Fruit fly (Drosophila melanogaster) whole organism, embryonic: ENCODE data around the gene CG7387.
A peak's percentile ranks its signal among the peaks of the same experiment; 100 is the strongest.

ENCODE experiments used
- Atf3 ChIP-seq: fragments of 200-800 bp; sonication (Bioruptor generic); optimal IDR thresholded peaks from 3 replicates; lab custom pipeline; 2016; ENCODE audit warnings: missing biosample characterization, missing genetic modification characterization
- B-H1 ChIP-seq: fragments of 200-800 bp; sonication (Bioruptor generic); IDR thresholded peaks from 3 replicates; pipeline ENCODE4 v1.3.6; 2022; ENCODE audit warnings: missing biosample characterization, missing genetic modification characterization
- Bteb2 ChIP-seq: fragments of 200-800 bp; sonication (Bioruptor generic); optimal IDR thresholded peaks from 2 replicates; lab custom pipeline; 2016; ENCODE audit warnings: missing biosample characterization, missing genetic modification characterization
- CG10147 ChIP-seq: fragments of 200-800 bp; sonication (Bioruptor generic); optimal IDR thresholded peaks from 2 replicates; lab custom pipeline; 2019; ENCODE audit warnings: missing biosample characterization, mild to moderate bottlenecking, missing genetic modification characterization, moderate library complexity
- CG12769 ChIP-seq: fragments of 200-800 bp; sonication (Bioruptor generic); optimal IDR thresholded peaks from 2 replicates; lab custom pipeline; 2019; ENCODE audit warnings: missing biosample characterization, mild to moderate bottlenecking, missing genetic modification characterization, moderate library complexity
- CG12942 ChIP-seq: fragments of 200-800 bp; sonication (Bioruptor generic); optimal IDR thresholded peaks from 3 replicates; lab custom pipeline; 2016; ENCODE audit warnings: missing biosample characterization, missing genetic modification characterization
- CG14050 ChIP-seq: fragments of 200-800 bp; sonication (Bioruptor generic); IDR thresholded peaks from 3 replicates; pipeline ENCODE4 v1.3.6; 2022; ENCODE audit warnings: missing biosample characterization, missing genetic modification characterization
- CG14710 ChIP-seq: fragments of 200-800 bp; sonication (Bioruptor generic); optimal IDR thresholded peaks from 3 replicates; lab custom pipeline; 2019; ENCODE audit warnings: missing biosample characterization, mild to moderate bottlenecking, missing genetic modification characterization, moderate library complexity
- CG14860 ChIP-seq: fragments of 200-800 bp; sonication (Bioruptor generic); IDR thresholded peaks from 3 replicates; pipeline ENCODE4 v1.3.6; 2022; ENCODE audit warnings: missing biosample characterization, missing genetic modification characterization; ENCODE audit not compliant: partially characterized antibody
- CG15269 ChIP-seq: fragments of 200-800 bp; sonication (Bioruptor generic); optimal IDR thresholded peaks from 2 replicates; lab custom pipeline; 2018; ENCODE audit warnings: missing biosample characterization, mild to moderate bottlenecking, missing genetic modification characterization, moderate library complexity
- CG15601 ChIP-seq: fragments of 200-800 bp; sonication (Bioruptor generic); optimal IDR thresholded peaks from 3 replicates; lab custom pipeline; 2019; ENCODE audit warnings: missing biosample characterization, mild to moderate bottlenecking, missing genetic modification characterization, moderate library complexity
- CG1647 ChIP-seq: fragments of 200-800 bp; sonication (Bioruptor generic); optimal IDR thresholded peaks from 3 replicates; lab custom pipeline; 2016; ENCODE audit warnings: missing biosample characterization, missing genetic modification characterization
- CG32532 ChIP-seq: fragments of 200-800 bp; sonication (Bioruptor generic); IDR thresholded peaks from 2 replicates; pipeline ENCODE4 v1.3.6; 2022; ENCODE audit warnings: missing biosample characterization, missing genetic modification characterization
- CG4328 ChIP-seq: fragments of 200-800 bp; sonication (Bioruptor generic); optimal IDR thresholded peaks from 3 replicates; lab custom pipeline; 2017; ENCODE audit warnings: missing biosample characterization, missing genetic modification reagents, missing genetic modification characterization
- CG4424 ChIP-seq: fragments of 200-800 bp; sonication (Bioruptor generic); optimal IDR thresholded peaks from 3 replicates; lab custom pipeline; 2016; ENCODE audit warnings: missing biosample characterization, missing genetic modification characterization
- CG4854 ChIP-seq: fragments of 200-800 bp; sonication (Bioruptor generic); optimal IDR thresholded peaks from 2 replicates; lab custom pipeline; 2016; ENCODE audit warnings: missing biosample characterization, missing genetic modification characterization, inconsistent platforms
- CG7928 ChIP-seq: fragments of 200-800 bp; sonication (Bioruptor generic); optimal IDR thresholded peaks from 2 replicates; lab custom pipeline; 2017; ENCODE audit warnings: missing biosample characterization, mild to moderate bottlenecking, missing genetic modification characterization
- CG9437 ChIP-seq: fragments of 200-800 bp; sonication (Bioruptor generic); optimal IDR thresholded peaks from 2 replicates; lab custom pipeline; 2018; ENCODE audit warnings: missing biosample characterization, mild to moderate bottlenecking, missing genetic modification characterization
- Drgx ChIP-seq: fragments of 200-800 bp; sonication (Bioruptor generic); IDR thresholded peaks from 2 replicates; pipeline ENCODE4 v1.3.6; 2022; ENCODE audit warnings: missing biosample characterization, missing genetic modification characterization
- Ets65A ChIP-seq: fragments of 200-800 bp; sonication (Bioruptor generic); peaks from one replicate; lab custom pipeline; 2016; ENCODE audit warnings: missing biosample characterization, missing genetic modification characterization
- Fer2 ChIP-seq: fragments of 200-800 bp; sonication (Bioruptor generic); optimal IDR thresholded peaks from 2 replicates; lab custom pipeline; 2018; ENCODE audit warnings: missing biosample characterization, mild to moderate bottlenecking, missing genetic modification characterization, moderate library complexity
- Hr3 ChIP-seq: fragments of 200-800 bp; sonication (Bioruptor generic); optimal IDR thresholded peaks from 3 replicates; lab custom pipeline; 2016; ENCODE audit warnings: missing biosample characterization, missing genetic modification characterization
- Med ChIP-seq: fragments of 200-800 bp; sonication (Bioruptor generic); peaks from one replicate; lab custom pipeline; 2016; ENCODE audit warnings: missing biosample characterization, missing genetic modification characterization, mild to moderate bottlenecking, inconsistent platforms, moderate library complexity
- Nf-YC ChIP-seq: fragments of 200-800 bp; optimal IDR thresholded peaks from 3 replicates; lab custom pipeline; 2019; ENCODE audit warnings: missing biosample characterization, mild to moderate bottlenecking, missing genetic modification characterization, moderate library complexity
- Optix ChIP-seq: fragments of 200-800 bp; sonication (Bioruptor generic); IDR thresholded peaks from 3 replicates; pipeline ENCODE4 v1.3.6; 2022; ENCODE audit warnings: missing biosample characterization, missing genetic modification characterization
- Pdp1 ChIP-seq, 2 experiments: fragments of 200-800 bp; sonication (Bioruptor generic); optimal IDR thresholded peaks; 3 replicates each; lab custom pipeline; 2016; ENCODE audit warnings: missing biosample characterization in 2 of 2, missing genetic modification characterization in 2 of 2, mild to moderate bottlenecking in 1 of 2, moderate library complexity in 1 of 2
- crp ChIP-seq, 2 experiments: fragments of 200-800 bp; sonication (Bioruptor generic); optimal IDR thresholded peaks; 2 replicates in 1 of 2; 3 replicates in 1 of 2; lab custom pipeline; 2017; ENCODE audit warnings: missing biosample characterization in 2 of 2, missing genetic modification characterization in 2 of 2, mild to moderate bottlenecking in 1 of 2, moderate library complexity in 1 of 2
- dmrt11E ChIP-seq: fragments of 200-800 bp; sonication (Bioruptor generic); optimal IDR thresholded peaks from 3 replicates; lab custom pipeline; 2018; ENCODE audit warnings: missing biosample characterization, mild to moderate bottlenecking, missing genetic modification characterization, moderate library complexity
- dysf ChIP-seq: fragments of 200-800 bp; sonication (Bioruptor generic); IDR thresholded peaks from 3 replicates; pipeline ENCODE4 v1.3.6; 2022; ENCODE audit warnings: missing biosample characterization, missing genetic modification characterization
- grau ChIP-seq: fragments of 200-800 bp; optimal IDR thresholded peaks from 3 replicates; lab custom pipeline; 2019; ENCODE audit warnings: missing biosample characterization, mild to moderate bottlenecking, missing genetic modification characterization, moderate library complexity
- hkb ChIP-seq, 2 experiments: fragments of 200-800 bp in 1 of 2; fragments of >200 bp in 1 of 2; sonication (Bioruptor generic) in 1 of 2; IDR thresholded peaks in 1 of 2; optimal IDR thresholded peaks in 1 of 2; 2 replicates each; pipeline versions ENCODE4 v1.3.6 to Lab custom; 2017 to 2022; ENCODE audit warnings: missing biosample characterization in 1 of 2, missing genetic modification characterization in 1 of 2
- mld ChIP-seq: fragments of 200-800 bp; sonication (Bioruptor generic); IDR thresholded peaks from 3 replicates; pipeline ENCODE4 v1.3.6; 2022; ENCODE audit warnings: missing biosample characterization, missing genetic modification characterization; ENCODE audit not compliant: partially characterized antibody
- nerfin-2 ChIP-seq: fragments of 200-800 bp; sonication (Bioruptor generic); IDR thresholded peaks from 2 replicates; pipeline ENCODE4 v1.3.6; 2022; ENCODE audit warnings: missing biosample characterization, missing genetic modification characterization; ENCODE audit not compliant: partially characterized antibody
- row ChIP-seq: fragments of 200-800 bp; sonication (Bioruptor generic); IDR thresholded peaks from 3 replicates; pipeline ENCODE4 v1.3.6; 2022; ENCODE audit warnings: missing biosample characterization, missing genetic modification characterization
- sc ChIP-seq, 3 experiments: fragments of >200 bp in 2 of 3; fragments of 200-800 bp in 1 of 3; sonication (Bioruptor generic) in 1 of 3; optimal IDR thresholded peaks; 2 replicates in 2 of 3; 3 replicates in 1 of 3; lab custom pipeline; 2017; ENCODE audit warnings: mild to moderate bottlenecking in 1 of 3, missing biosample characterization in 1 of 3, missing genetic modification characterization in 1 of 3, missing genetic modification reagents in 1 of 3
- sna ChIP-seq: fragments of 200-800 bp; sonication (Bioruptor generic); IDR thresholded peaks from 2 replicates; pipeline ENCODE4 v1.3.6; 2022; ENCODE audit warnings: missing biosample characterization, missing genetic modification characterization; ENCODE audit not compliant: partially characterized antibody
- stwl ChIP-seq: fragments of 200-800 bp; sonication (Bioruptor generic); optimal IDR thresholded peaks from 3 replicates; lab custom pipeline; 2018; ENCODE audit warnings: missing biosample characterization, mild to moderate bottlenecking, missing genetic modification characterization, moderate library complexity
- vnd ChIP-seq: fragments of 200-800 bp; sonication (Bioruptor generic); IDR thresholded peaks from 3 replicates; pipeline ENCODE4 v1.3.6; 2022; ENCODE audit warnings: missing biosample characterization, missing genetic modification characterization; ENCODE audit not compliant: partially characterized antibody
- wdn ChIP-seq: fragments of 200-800 bp; sonication (Bioruptor generic); IDR thresholded peaks from 2 replicates; pipeline ENCODE4 v1.3.6; 2022; ENCODE audit warnings: missing biosample characterization, missing genetic modification characterization
- zen ChIP-seq: fragments of 200-800 bp; sonication (Bioruptor generic); optimal IDR thresholded peaks from 3 replicates; lab custom pipeline; 2018; ENCODE audit warnings: missing biosample characterization, mild to moderate bottlenecking, missing genetic modification characterization, moderate library complexity
- zfh1 ChIP-seq: fragments of 200-800 bp; sonication (Bioruptor generic); IDR thresholded peaks from 3 replicates; pipeline ENCODE4 v1.3.6; 2022; ENCODE audit warnings: missing biosample characterization, missing genetic modification characterization

Gene CG7387

dm6 chr3L:8189234-8189633 lies 3.7 kb downstream of the CG7387 start (continued):
- TF ChIP-seq nerfin-2 = no peak
- no peak for TF ChIP-seq Fer2 (tag; lab: Kevin White, UChicago)
- no peak for TF ChIP-seq Atf3
- TF ChIP-seq dmrt11E (tag; lab: Kevin White, UChicago) = no peak
- TF ChIP-seq CG4328 = no peak
- no peak for TF ChIP-seq stwl (tag; lab: Kevin White, UChicago)
- no peak for TF ChIP-seq B-H1 (GFP tag; lab: Robert Waterston, UW)
- TF ChIP-seq CG10147 (GFP tag; lab: Kevin White, UChicago) = no peak
- TF ChIP-seq sna (GFP tag; lab: Robert Waterston, UW) = no peak
- TF ChIP-seq CG7928 (GFP tag; lab: Kevin White, UChicago) = no peak
- TF ChIP-seq CG12942 = no peak
- TF ChIP-seq CG14710 (tag; lab: Kevin White, UChicago) = no peak
- TF ChIP-seq Ets65A (GFP tag; lab: Kevin White, UChicago) = peak; percentile 72
- peak; percentile 41 for TF ChIP-seq zen (tag; lab: Kevin White, UChicago)
- TF ChIP-seq CG15601 (tag; lab: Kevin White, UChicago) = no peak
- TF ChIP-seq Hr3 (GFP tag; lab: Kevin White, UChicago) = no peak
- no peak for TF ChIP-seq mld (GFP tag; lab: Robert Waterston, UW)
- TF ChIP-seq, all 482 proteins: peak for 6

- TF ChIP-seq zfh1 (GFP tag; lab: Robert Waterston, UW) (0 out of 3 replicates have a peak, but pooled peaks have one; percentile 13), CG4854 (no peak), CG14860 (GFP tag; lab: Robert Waterston, UW) (no peak), grau (peak; percentile 87), Pdp1 (GFP tag; optimal IDR thresholded peaks at IDR 0.05; lab: Kevin White, UChicago) (peak in 1 of 2 experiments; percentile 20), nerfin-2 (peak; percentile 21; the same call in 1 of the 2 replicates), row (GFP tag; lab: Robert Waterston, UW) (peak; percentile 34; the same call in 2 of the 3 replicates), Ets65A (GFP tag; lab: Kevin White, UChicago) (peak; percentile 46), Bteb2 (GFP tag; lab: Kevin White, UChicago) (no peak), Drgx (GFP tag; lab: Robert Waterston, UW) (0 out of 2 replicates have a peak, but pooled peaks have one; percentile 13), CG9437 (peak; percentile 94), CG4424 (GFP tag; lab: Kevin White, UChicago) (no peak), crp (GFP tag; optimal IDR thresholded peaks at IDR 0.05; lab: Kevin White, UChicago) (no peak), CG12769 (tag; lab: Kevin White, UChicago) (no peak), sc (optimal IDR thresholded peaks at IDR 0.05; lab: Kevin White, UChicago) (no peak), sc (GFP tag; optimal IDR thresholded peaks at IDR 0.05; lab: Kevin White, UChicago) (no peak), hkb (optimal IDR thresholded peaks at IDR 0.05; lab: Kevin White, UChicago) (no peak), hkb (GFP tag; IDR thresholded peaks at IDR 0.05; lab: Robert Waterston, UW) (peak; percentile 20; the same call in 1 of the 2 replicates), wdn (no peak), Optix (GFP tag; lab: Robert Waterston, UW) (0 out of 3 replicates have a peak, but pooled peaks have one; percentile 32), vnd (no peak), dysf (GFP tag; lab: Robert Waterston, UW) (peak; percentile 33; the same call in 2 of the 3 replicates), CG15269 (tag; lab: Kevin White, UChicago) (no peak), CG1647 (no peak), CG14050 (no peak), CG32532 (GFP tag; lab: Robert Waterston, UW) (peak; percentile 42; the same call in 1 of the 2 replicates), Med (peak; percentile 79), Nf-YC (tag; lab: Kevin White, UChicago) (no peak)
Measured at dm6 chr3L:8187397-8187811, 5.5 kb downstream of the CG7387 start.
